Worm (Caenorhabditis elegans) whole organism, L3 larva: ENCODE results near the gene Y66D12A.7.

ENCODE experiments used
- R02D3.7 ChIP-seq: fragments of 150-350 bp; optimal IDR thresholded peaks from 2 replicates; lab custom pipeline; 2014; ENCODE audit warnings: missing biosample characterization, missing genetic modification characterization
- ceh-16 ChIP-seq: sonication (generic microtip); optimal IDR thresholded peaks from 2 replicates; lab custom pipeline; 2017; ENCODE audit warnings: missing biosample characterization, missing genetic modification characterization
- ceh-28 ChIP-seq: fragments of 150-350 bp; optimal IDR thresholded peaks from 2 replicates; lab custom pipeline; 2014; ENCODE audit warnings: missing biosample characterization, missing genetic modification reagents, missing genetic modification characterization
- ceh-82 ChIP-seq: fragments of 150-350 bp; optimal IDR thresholded peaks from 2 replicates; lab custom pipeline; 2014; ENCODE audit warnings: missing biosample characterization, missing genetic modification characterization
- ceh-9 ChIP-seq: sonication (generic microtip); optimal IDR thresholded peaks from 2 replicates; lab custom pipeline; 2018; ENCODE audit warnings: missing biosample characterization, missing genetic modification characterization
- daf-12 ChIP-seq: fragments of 150-350 bp; optimal IDR thresholded peaks from 2 replicates; lab custom pipeline; 2014; ENCODE audit warnings: missing biosample characterization, missing genetic modification reagents, missing genetic modification characterization
- egl-27 ChIP-seq: sonication (generic microtip); optimal IDR thresholded peaks from 4 replicates; lab custom pipeline; 2017; ENCODE audit warnings: missing biosample characterization, missing genetic modification reagents, missing genetic modification characterization
- egl-5 ChIP-seq: fragments of 150-350 bp; optimal IDR thresholded peaks from 2 replicates; lab custom pipeline; 2017; ENCODE audit warnings: missing biosample characterization, missing genetic modification reagents, missing genetic modification characterization, inconsistent platforms
- elt-2 ChIP-seq: sonication (generic microtip); optimal IDR thresholded peaks from 2 replicates; lab custom pipeline; 2016; ENCODE audit warnings: missing genetic modification reagents, mild to moderate bottlenecking, missing genetic modification characterization, missing compliant biosample characterization
- elt-3 ChIP-seq, 3 experiments: fragments of 150-350 bp in 1 of 3; sonication (generic microtip) in 2 of 3; optimal IDR thresholded peaks; 2 replicates in 2 of 3; 4 replicates in 1 of 3; lab custom pipeline; 2014 to 2017; ENCODE audit warnings: missing biosample characterization in 3 of 3, missing genetic modification characterization in 3 of 3
- eor-1 ChIP-seq, 2 experiments: fragments of 150-350 bp; optimal IDR thresholded peaks; 2 replicates each; lab custom pipeline; 2014 to 2018; ENCODE audit warnings: missing biosample characterization in 2 of 2, missing genetic modification characterization in 2 of 2
- fkh-10 ChIP-seq: sonication (generic microtip); optimal IDR thresholded peaks from 2 replicates; lab custom pipeline; 2017; ENCODE audit warnings: missing biosample characterization, missing genetic modification reagents, missing genetic modification characterization
- fkh-2 ChIP-seq: fragments of 150-350 bp; optimal IDR thresholded peaks from 2 replicates; lab custom pipeline; 2014; ENCODE audit warnings: missing biosample characterization, missing genetic modification reagents, missing genetic modification characterization
- fos-1 ChIP-seq: fragments of 150-350 bp; optimal IDR thresholded peaks from 2 replicates; lab custom pipeline; 2014; ENCODE audit warnings: missing biosample characterization, missing genetic modification characterization
- hmg-11 ChIP-seq: sonication (generic microtip); optimal IDR thresholded peaks from 2 replicates; lab custom pipeline; 2016; ENCODE audit warnings: missing genetic modification characterization, missing compliant biosample characterization
- lin-39 ChIP-seq: fragments of 150-350 bp; optimal IDR thresholded peaks from 2 replicates; lab custom pipeline; 2018; ENCODE audit warnings: missing biosample characterization, missing genetic modification reagents, missing genetic modification characterization
- nfya-1 ChIP-seq: sonication (generic microtip); optimal IDR thresholded peaks from 2 replicates; lab custom pipeline; 2017; ENCODE audit warnings: missing genetic modification characterization, mild to moderate bottlenecking, missing compliant biosample characterization, antibody characterized with exemption, moderate library complexity; ENCODE audit not compliant: insufficient read depth
- nhr-11 ChIP-seq: fragments of 150-350 bp; optimal IDR thresholded peaks from 2 replicates; lab custom pipeline; 2014; ENCODE audit warnings: missing biosample characterization, missing genetic modification characterization
- nhr-12 ChIP-seq: fragments of 150-350 bp; optimal IDR thresholded peaks from 2 replicates; lab custom pipeline; 2014; ENCODE audit warnings: missing biosample characterization, missing genetic modification characterization
- nhr-237 ChIP-seq: fragments of 150-350 bp; optimal IDR thresholded peaks from 2 replicates; lab custom pipeline; 2014; ENCODE audit warnings: missing biosample characterization, missing genetic modification characterization
- nhr-28 ChIP-seq: fragments of 150-350 bp; optimal IDR thresholded peaks from 2 replicates; lab custom pipeline; 2014; ENCODE audit warnings: missing biosample characterization, missing genetic modification characterization
- nhr-67 ChIP-seq: fragments of 150-350 bp; optimal IDR thresholded peaks from 2 replicates; lab custom pipeline; 2014; ENCODE audit warnings: missing biosample characterization, missing genetic modification characterization
- nhr-76 ChIP-seq: fragments of 150-350 bp; sonication (generic microtip); optimal IDR thresholded peaks from 5 replicates; lab custom pipeline; 2014; ENCODE audit warnings: missing biosample characterization, missing genetic modification characterization
- nhr-77 ChIP-seq: fragments of 150-350 bp; optimal IDR thresholded peaks from 2 replicates; lab custom pipeline; 2014; ENCODE audit warnings: missing biosample characterization, missing genetic modification characterization
- pha-4 ChIP-seq: fragments of 150-350 bp; optimal IDR thresholded peaks from 2 replicates; lab custom pipeline; 2014; ENCODE audit warnings: missing biosample characterization, missing genetic modification reagents, missing genetic modification characterization
- snpc-4 ChIP-seq: fragments of 150-350 bp; optimal IDR thresholded peaks from 2 replicates; lab custom pipeline; 2014; ENCODE audit warnings: missing biosample characterization, missing genetic modification characterization
- unc-62 ChIP-seq: fragments of 150-350 bp; sonication (generic microtip); optimal IDR thresholded peaks from 4 replicates; lab custom pipeline; 2014; ENCODE audit warnings: missing biosample characterization, missing genetic modification reagents, missing genetic modification characterization
- zag-1 ChIP-seq: fragments of 150-350 bp; optimal IDR thresholded peaks from 2 replicates; lab custom pipeline; 2014; ENCODE audit warnings: missing biosample characterization, missing genetic modification characterization
- ztf-11 ChIP-seq: fragments of 150-350 bp; optimal IDR thresholded peaks from 2 replicates; lab custom pipeline; 2014; ENCODE audit warnings: missing biosample characterization, missing genetic modification characterization
- ztf-4 ChIP-seq: fragments of 150-350 bp; optimal IDR thresholded peaks from 2 replicates; lab custom pipeline; 2014; ENCODE audit warnings: missing biosample characterization, missing genetic modification characterization

Gene Y66D12A.7

DNA sequence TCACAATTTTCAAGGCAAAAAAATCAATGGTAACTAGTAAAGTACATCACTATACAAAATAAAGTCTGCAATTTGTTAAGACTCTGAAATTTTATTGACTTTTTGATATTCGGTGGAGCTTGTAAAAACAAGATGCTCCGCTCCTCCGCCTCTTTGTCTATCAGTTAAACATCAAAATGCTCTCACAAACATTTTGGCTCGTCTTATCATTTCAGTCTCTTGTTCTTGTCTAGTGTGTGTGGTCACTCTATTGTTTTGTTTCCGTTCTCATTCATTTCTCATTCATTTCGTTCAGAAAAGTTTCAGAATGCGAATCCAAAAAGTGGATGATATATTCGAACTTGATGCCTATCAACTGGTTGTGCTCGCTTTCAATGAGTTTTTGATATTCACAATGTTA, 32.2 kb downstream of the Y66D12A.7 start, which contains the start of gene Y66D12A.13:
Y66D12A.13 (plus strand) TSS at position 301 of the 400 bp plus-strand sequence.
- TF ChIP-seq egl-27 (tag; lab: Kevin White, UChicago) (no peak), elt-2 (tag; lab: Kevin White, UChicago) (peak; percentile 23)

DNA sequence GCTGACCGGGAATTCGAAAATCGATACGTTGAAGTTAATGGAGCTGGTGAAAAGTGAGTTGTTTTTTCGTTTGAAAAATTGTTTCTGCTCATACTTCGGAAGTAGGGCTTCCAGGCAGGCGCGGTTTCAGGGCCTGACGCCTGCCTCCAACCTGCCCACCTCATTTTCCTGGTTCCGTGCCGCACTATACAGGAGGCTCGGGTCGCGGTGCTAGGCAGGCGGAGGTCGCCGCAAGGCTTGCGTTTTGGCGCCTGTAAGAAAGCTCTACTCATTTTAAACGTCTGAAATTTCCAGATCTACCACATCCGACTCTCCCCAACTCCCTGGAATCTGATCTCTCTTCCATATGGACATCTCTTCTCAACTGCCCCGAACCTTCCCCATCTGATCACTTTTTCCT, 35.3 kb downstream of the Y66D12A.7 start:
- no peak for TF ChIP-seq nhr-28
- TF ChIP-seq fkh-2 (tag; lab: Kevin White, UChicago) = no peak
- no peak for TF ChIP-seq ztf-11
- TF ChIP-seq elt-3 (tag; optimal IDR thresholded peaks at IDR 0.05; lab: Kevin White, UChicago) = no peak
- TF ChIP-seq nhr-12 (tag; lab: Kevin White, UChicago) = no peak
- no peak for TF ChIP-seq daf-12 (tag; lab: Kevin White, UChicago)
- TF ChIP-seq fos-1 (tag; lab: Kevin White, UChicago) = no peak
- TF ChIP-seq nhr-77 = no peak
- no peak for TF ChIP-seq snpc-4 (tag; lab: Kevin White, UChicago)
- no peak for TF ChIP-seq nfya-1 (tag; lab: Kevin White, UChicago)
- TF ChIP-seq R02D3.7 (tag; lab: Kevin White, UChicago) = no peak
- TF ChIP-seq ceh-28 (tag; lab: Kevin White, UChicago) = no peak
- TF ChIP-seq eor-1 (tag; optimal IDR thresholded peaks at IDR 0.05; lab: Kevin White, UChicago) = no peak
- TF ChIP-seq nhr-67 = no peak

DNA sequence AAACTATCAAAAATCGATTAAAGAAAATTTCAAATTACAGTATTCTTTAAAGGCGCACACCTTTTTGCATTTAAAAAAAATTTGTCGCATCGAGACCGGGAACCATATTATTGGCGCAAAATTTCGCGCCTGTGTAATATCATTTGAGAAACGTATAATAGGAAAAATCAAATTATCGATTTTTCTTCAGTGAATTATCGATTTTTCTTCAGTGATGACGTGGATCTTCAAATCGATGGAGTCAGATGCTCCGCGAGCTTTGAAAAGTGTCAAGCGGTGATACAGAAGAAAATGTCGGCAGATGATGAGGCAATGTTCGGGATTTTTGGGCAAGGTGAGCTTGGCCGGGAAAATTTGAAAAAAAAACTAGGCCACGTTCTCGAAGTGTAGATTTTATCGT, 44.8 kb downstream of the Y66D12A.7 start:
- TF ChIP-seq lin-39 (tag; lab: Kevin White, UChicago) (no peak), snpc-4 (tag; lab: Kevin White, UChicago) (no peak), daf-12 (tag; lab: Kevin White, UChicago) (no peak), nhr-28 (no peak), ceh-9 (tag; lab: Kevin White, UChicago) (no peak), egl-5 (no peak), ceh-82 (tag; lab: Kevin White, UChicago) (no peak), nfya-1 (tag; lab: Kevin White, UChicago) (no peak), nhr-67 (no peak), hmg-11 (tag; lab: Kevin White, UChicago) (no peak), nhr-11 (no peak), R02D3.7 (tag; lab: Kevin White, UChicago) (no peak)

DNA sequence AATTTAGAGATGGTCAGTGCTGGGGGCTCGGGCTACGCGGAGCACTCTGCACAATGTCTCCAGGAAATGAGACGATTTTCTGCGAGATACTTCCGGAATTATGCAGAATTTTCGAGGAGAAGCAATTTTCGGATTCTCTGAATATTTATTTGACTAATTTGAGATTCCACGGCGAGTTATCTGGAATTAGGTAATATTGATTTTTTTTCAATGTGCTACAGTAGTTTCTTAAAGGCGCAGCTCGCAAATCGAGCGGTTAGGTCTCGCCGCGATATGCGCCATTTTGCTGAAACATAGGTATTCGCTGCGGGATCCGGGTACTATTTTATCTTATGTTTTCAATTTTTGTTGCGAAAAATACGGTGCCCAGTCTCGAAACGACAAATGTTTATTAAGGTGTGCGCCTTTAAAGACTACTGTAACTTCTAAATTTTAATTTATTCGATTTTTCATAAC, 45.6 kb downstream of the Y66D12A.7 start, which contains the start of gene nrps-1:
nrps-1 (plus strand) TSS at position 51 of the 456 bp plus-strand sequence.
- TF ChIP-seq fkh-2 (tag; lab: Kevin White, UChicago) = no peak
- no peak for TF ChIP-seq nhr-237
- no peak for TF ChIP-seq ceh-16
- TF ChIP-seq unc-62 (GFP tag; lab: Kevin White, UChicago) = no peak
- TF ChIP-seq lin-39 (tag; lab: Kevin White, UChicago) = no peak
- no peak for TF ChIP-seq zag-1 (tag; lab: Kevin White, UChicago)
- no peak for TF ChIP-seq nhr-76
- no peak for TF ChIP-seq pha-4 (tag; lab: Kevin White, UChicago)
- no peak for TF ChIP-seq ztf-4 (tag; lab: Kevin White, UChicago)
- no peak for TF ChIP-seq fkh-10 (GFP tag; lab: Kevin White, UChicago)
- no peak for TF ChIP-seq elt-3 (tag; optimal IDR thresholded peaks at IDR 0.05; lab: Kevin White, UChicago)
- no peak for TF ChIP-seq eor-1 (tag; optimal IDR thresholded peaks at IDR 0.05; lab: Kevin White, UChicago)
- no peak for TF ChIP-seq ceh-28 (tag; lab: Kevin White, UChicago)
- no peak for TF ChIP-seq ztf-11
